Fruit fly (Drosophila melanogaster) whole organism, embryonic: Measurements from ENCODE around the gene Mst98Ca.

Experiments
- Antp ChIP-seq: fragments of 200-800 bp; sonication (Bioruptor generic); optimal IDR thresholded peaks from 3 replicates; lab custom pipeline; 2016; ENCODE audit warnings: missing biosample characterization, missing genetic modification characterization
- Atf3 ChIP-seq: fragments of 200-800 bp; sonication (Bioruptor generic); optimal IDR thresholded peaks from 3 replicates; lab custom pipeline; 2016; ENCODE audit warnings: missing biosample characterization, missing genetic modification characterization
- CG10462 ChIP-seq: fragments of 200-800 bp; sonication (Bioruptor generic); optimal IDR thresholded peaks from 2 replicates; lab custom pipeline; 2016; ENCODE audit warnings: missing biosample characterization, missing genetic modification characterization
- CG12219 ChIP-seq: fragments of 200-800 bp; sonication (Bioruptor generic); optimal IDR thresholded peaks from 3 replicates; lab custom pipeline; 2018; ENCODE audit warnings: missing biosample characterization, mild to moderate bottlenecking, missing genetic modification characterization
- CG12744 ChIP-seq: fragments of 200-800 bp; sonication (Bioruptor generic); optimal IDR thresholded peaks from 2 replicates; lab custom pipeline; 2016; ENCODE audit warnings: missing biosample characterization, missing genetic modification characterization
- CG13424 ChIP-seq: fragments of 200-800 bp; sonication (Bioruptor generic); optimal IDR thresholded peaks from 2 replicates; lab custom pipeline; 2019; ENCODE audit warnings: missing biosample characterization, mild to moderate bottlenecking, missing genetic modification characterization, moderate library complexity
- CG1529 ChIP-seq: fragments of 200-800 bp; sonication (Bioruptor generic); optimal IDR thresholded peaks from 3 replicates; lab custom pipeline; 2018; ENCODE audit warnings: missing biosample characterization, missing genetic modification characterization
- CG16813 ChIP-seq: fragments of 200-800 bp; sonication (Bioruptor generic); IDR thresholded peaks from 3 replicates; pipeline ENCODE4 v1.3.6; 2022; ENCODE audit warnings: missing biosample characterization, missing genetic modification characterization; ENCODE audit not compliant: partially characterized antibody
- CG17802 ChIP-seq: fragments of 200-800 bp; sonication (Bioruptor generic); optimal IDR thresholded peaks from 2 replicates; lab custom pipeline; 2018; ENCODE audit warnings: missing biosample characterization, mild to moderate bottlenecking, missing genetic modification characterization, moderate library complexity
- CG3065 ChIP-seq: fragments of 200-800 bp; sonication (Bioruptor generic); optimal IDR thresholded peaks from 2 replicates; lab custom pipeline; 2016; ENCODE audit warnings: missing biosample characterization, missing genetic modification characterization
- CG3281 ChIP-seq: fragments of 200-800 bp; sonication (Bioruptor generic); optimal IDR thresholded peaks from 3 replicates; lab custom pipeline; 2017; ENCODE audit warnings: missing biosample characterization, mild to moderate bottlenecking, missing genetic modification characterization
- CG34224 ChIP-seq: fragments of 200-800 bp; sonication (Bioruptor generic); IDR thresholded peaks from 3 replicates; pipeline ENCODE4 v1.3.6; 2022; ENCODE audit warnings: missing biosample characterization, missing genetic modification characterization; ENCODE audit not compliant: partially characterized antibody
- CG34422 ChIP-seq: fragments of 200-800 bp; sonication (Bioruptor generic); IDR thresholded peaks from 3 replicates; pipeline ENCODE4 v1.3.6; 2022; ENCODE audit warnings: missing biosample characterization, missing genetic modification characterization
- CG6683 ChIP-seq: fragments of 200-800 bp; sonication (Bioruptor generic); optimal IDR thresholded peaks from 2 replicates; lab custom pipeline; 2017; ENCODE audit warnings: missing biosample characterization, mild to moderate bottlenecking, missing genetic modification characterization, missing genetic modification reagents
- CG6854 ChIP-seq: fragments of 200-800 bp; sonication (Bioruptor generic); optimal IDR thresholded peaks from 3 replicates; lab custom pipeline; 2017; ENCODE audit warnings: missing biosample characterization, mild to moderate bottlenecking, missing genetic modification characterization
- CG8281 ChIP-seq: fragments of 200-800 bp; sonication (Bioruptor generic); optimal IDR thresholded peaks from 2 replicates; lab custom pipeline; 2018; ENCODE audit warnings: missing biosample characterization, mild to moderate bottlenecking, missing genetic modification characterization, moderate library complexity
- CG9817 ChIP-seq: fragments of 200-800 bp; sonication (Bioruptor generic); optimal IDR thresholded peaks from 2 replicates; lab custom pipeline; 2018; ENCODE audit warnings: missing biosample characterization, mild to moderate bottlenecking, missing genetic modification characterization, moderate library complexity
- Chrac-16 ChIP-seq: fragments of 200-800 bp; sonication (Bioruptor generic); optimal IDR thresholded peaks from 3 replicates; lab custom pipeline; 2016; ENCODE audit warnings: missing biosample characterization, missing genetic modification characterization
- CkIIα-i1 ChIP-seq: fragments of 200-800 bp; sonication (Bioruptor generic); IDR thresholded peaks from 2 replicates; pipeline ENCODE4 v1.3.6; 2022; ENCODE audit warnings: missing biosample characterization, missing genetic modification characterization
- Dip3 ChIP-seq: fragments of 200-800 bp; sonication (Bioruptor generic); optimal IDR thresholded peaks from 3 replicates; lab custom pipeline; 2016; ENCODE audit warnings: missing biosample characterization, missing genetic modification characterization
- Doc3 ChIP-seq: fragments of 200-800 bp; sonication (Bioruptor generic); IDR thresholded peaks from 3 replicates; pipeline ENCODE4 v1.3.6; 2022; ENCODE audit warnings: missing biosample characterization, missing genetic modification characterization; ENCODE audit not compliant: partially characterized antibody
- Dref ChIP-seq: fragments of 200-800 bp; sonication (Bioruptor generic); IDR thresholded peaks from 2 replicates; pipeline ENCODE4 v1.3.6; 2022; ENCODE audit warnings: missing biosample characterization, missing genetic modification characterization
- Eip74EF ChIP-seq, 2 experiments: fragments of 200-800 bp in 1 of 2; fragments of >200 bp in 1 of 2; sonication (Bioruptor generic) in 1 of 2; optimal IDR thresholded peaks; 2 replicates each; lab custom pipeline; 2017 to 2019; ENCODE audit warnings: missing biosample characterization in 2 of 2, missing genetic modification characterization in 2 of 2, mild to moderate bottlenecking in 1 of 2, moderate library complexity in 1 of 2
- H2.0 ChIP-seq: fragments of 200-800 bp; sonication (Bioruptor generic); IDR thresholded peaks from 2 replicates; pipeline ENCODE4 v1.3.6; 2022; ENCODE audit warnings: missing biosample characterization, missing genetic modification characterization
- Lim3 ChIP-seq: fragments of 200-800 bp; sonication (Bioruptor generic); IDR thresholded peaks from 2 replicates; pipeline ENCODE4 v1.3.6; 2022; ENCODE audit warnings: missing biosample characterization, missing genetic modification characterization
- Ravus ChIP-seq: fragments of 200-800 bp; sonication (Bioruptor generic); IDR thresholded peaks from 2 replicates; pipeline ENCODE4 v1.3.6; 2022; ENCODE audit warnings: missing biosample characterization, missing genetic modification characterization
- Rx ChIP-seq: fragments of 200-800 bp; sonication (Bioruptor generic); IDR thresholded peaks from 2 replicates; pipeline ENCODE4 v1.3.6; 2022; ENCODE audit warnings: missing biosample characterization, missing genetic modification characterization
- Scr ChIP-seq: fragments of 200-800 bp; sonication (Bioruptor generic); IDR thresholded peaks from 2 replicates; pipeline ENCODE4 v1.3.6; 2022; ENCODE audit warnings: missing biosample characterization, missing genetic modification characterization; ENCODE audit not compliant: partially characterized antibody
- ap ChIP-seq: fragments of 200-800 bp; sonication (Bioruptor generic); IDR thresholded peaks from 2 replicates; pipeline ENCODE4 v1.3.6; 2022; ENCODE audit warnings: missing biosample characterization, missing genetic modification characterization
- ase ChIP-seq: fragments of 200-800 bp; sonication (Bioruptor generic); IDR thresholded peaks from 3 replicates; pipeline ENCODE4 v1.3.6; 2022; ENCODE audit warnings: missing biosample characterization, missing genetic modification characterization
- ato ChIP-seq: fragments of 200-800 bp; sonication (Bioruptor generic); IDR thresholded peaks from 2 replicates; pipeline ENCODE4 v1.3.6; 2022; ENCODE audit warnings: missing biosample characterization, missing genetic modification characterization; ENCODE audit not compliant: partially characterized antibody
- bab2 ChIP-seq: fragments of 200-800 bp; sonication (Bioruptor generic); optimal IDR thresholded peaks from 2 replicates; lab custom pipeline; 2016; ENCODE audit warnings: missing biosample characterization, missing genetic modification characterization
- crc ChIP-seq: fragments of 200-800 bp; sonication (Bioruptor generic); optimal IDR thresholded peaks from 2 replicates; lab custom pipeline; 2016; ENCODE audit warnings: missing biosample characterization, missing genetic modification characterization
- crp ChIP-seq, 2 experiments: fragments of 200-800 bp; sonication (Bioruptor generic); optimal IDR thresholded peaks; 2 replicates in 1 of 2; 3 replicates in 1 of 2; lab custom pipeline; 2017; ENCODE audit warnings: missing biosample characterization in 2 of 2, missing genetic modification characterization in 2 of 2, mild to moderate bottlenecking in 1 of 2, moderate library complexity in 1 of 2
- dm ChIP-seq: fragments of 200-800 bp; sonication (Bioruptor generic); optimal IDR thresholded peaks from 3 replicates; lab custom pipeline; 2016; ENCODE audit warnings: missing biosample characterization, missing genetic modification characterization
- gsb ChIP-seq: fragments of 200-800 bp; sonication (Bioruptor generic); IDR thresholded peaks from 2 replicates; pipeline ENCODE4 v1.3.6; 2022; ENCODE audit warnings: missing biosample characterization, missing genetic modification characterization
- her ChIP-seq: fragments of 200-800 bp; sonication (Bioruptor generic); optimal IDR thresholded peaks from 2 replicates; lab custom pipeline; 2016; ENCODE audit warnings: missing biosample characterization, missing genetic modification characterization
- jumu ChIP-seq: fragments of 200-800 bp; sonication (Bioruptor generic); optimal IDR thresholded peaks from 3 replicates; lab custom pipeline; 2016; ENCODE audit warnings: missing biosample characterization, missing genetic modification characterization
- ken ChIP-seq: fragments of 200-800 bp; sonication (Bioruptor generic); IDR thresholded peaks from 3 replicates; pipeline ENCODE4 v1.3.6; 2022; ENCODE audit warnings: missing biosample characterization, missing genetic modification characterization
- lola ChIP-seq, 3 experiments: fragments of >200 bp in 2 of 3; fragments of 200-800 bp in 1 of 3; sonication (Bioruptor generic) in 1 of 3; optimal IDR thresholded peaks; 2 replicates each; lab custom pipeline; 2017 to 2019; ENCODE audit warnings: missing biosample characterization in 3 of 3, missing genetic modification characterization in 3 of 3, mild to moderate bottlenecking in 1 of 3, moderate library complexity in 1 of 3
- mld ChIP-seq: fragments of 200-800 bp; sonication (Bioruptor generic); IDR thresholded peaks from 3 replicates; pipeline ENCODE4 v1.3.6; 2022; ENCODE audit warnings: missing biosample characterization, missing genetic modification characterization; ENCODE audit not compliant: partially characterized antibody
- onecut ChIP-seq: fragments of 200-800 bp; sonication (Bioruptor generic); IDR thresholded peaks from 2 replicates; pipeline ENCODE4 v1.3.6; 2022; ENCODE audit warnings: missing biosample characterization, missing genetic modification characterization
- sc ChIP-seq, 3 experiments: fragments of >200 bp in 2 of 3; fragments of 200-800 bp in 1 of 3; sonication (Bioruptor generic) in 1 of 3; optimal IDR thresholded peaks; 2 replicates in 2 of 3; 3 replicates in 1 of 3; lab custom pipeline; 2017; ENCODE audit warnings: mild to moderate bottlenecking in 1 of 3, missing biosample characterization in 1 of 3, missing genetic modification characterization in 1 of 3, missing genetic modification reagents in 1 of 3
- sim ChIP-seq: fragments of 200-800 bp; sonication (Bioruptor generic); IDR thresholded peaks from 2 replicates; pipeline ENCODE4 v1.3.6; 2022; ENCODE audit warnings: missing biosample characterization, missing genetic modification characterization
- tap ChIP-seq: fragments of 200-800 bp; optimal IDR thresholded peaks from 3 replicates; lab custom pipeline; 2019; ENCODE audit warnings: missing biosample characterization, mild to moderate bottlenecking, missing genetic modification characterization, moderate library complexity
- toy ChIP-seq: fragments of 200-800 bp; sonication (Bioruptor generic); IDR thresholded peaks from 2 replicates; pipeline ENCODE4 v1.3.6; 2022; ENCODE audit warnings: missing biosample characterization, missing genetic modification characterization
- trem ChIP-seq: fragments of 200-800 bp; optimal IDR thresholded peaks from 3 replicates; lab custom pipeline; 2019; ENCODE audit warnings: missing biosample characterization, mild to moderate bottlenecking, missing genetic modification characterization, moderate library complexity
- zf30C ChIP-seq: fragments of 200-800 bp; sonication (Bioruptor generic); optimal IDR thresholded peaks from 3 replicates; lab custom pipeline; 2018; ENCODE audit warnings: missing biosample characterization, mild to moderate bottlenecking, missing genetic modification characterization

Mst98Ca gene

DNA sequence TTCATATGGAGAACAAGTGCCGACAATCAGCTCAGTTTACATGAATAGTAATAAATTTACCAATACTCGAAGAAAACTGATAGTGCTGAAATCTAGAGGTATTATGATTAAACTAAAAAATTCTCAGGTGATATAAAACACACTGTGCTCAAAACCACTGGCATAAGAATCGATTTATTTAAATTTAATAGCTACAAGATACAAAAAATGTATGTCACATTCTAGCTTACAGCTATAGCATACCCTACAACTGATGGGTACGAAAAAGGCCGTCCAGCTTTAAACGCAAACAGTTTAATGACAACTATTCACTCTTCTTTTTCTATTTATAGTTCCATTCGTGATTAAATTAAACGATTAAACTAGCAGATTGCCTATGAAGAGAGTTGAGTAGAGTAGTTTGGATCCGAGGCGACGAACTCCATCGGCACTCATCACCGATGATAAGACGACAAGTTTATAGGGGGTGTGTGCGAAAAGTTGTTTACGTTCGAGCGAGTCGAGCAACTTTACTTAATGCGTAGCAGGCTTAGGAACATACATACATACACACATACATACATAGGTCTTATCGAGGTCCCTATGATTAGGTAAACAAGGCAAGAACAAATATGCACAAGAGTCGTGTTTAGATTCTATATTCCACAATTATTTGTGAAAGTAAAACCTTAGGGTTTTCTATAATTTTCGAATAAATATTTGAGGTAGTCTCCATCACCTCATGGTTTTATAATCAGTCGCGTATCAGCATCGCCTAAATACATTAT lies 37.8 kb downstream of the Mst98Ca start:
- TF ChIP-seq Antp (peak; percentile 49), mld (no peak), her (GFP tag; lab: Kevin White, UChicago) (peak; percentile 32), H2.0 (GFP tag; lab: Robert Waterston, UW) (peak; percentile 55), lola (GFP tag; optimal IDR thresholded peaks at IDR 0.05; lab: Kevin White, UChicago) (peak in 1 of 3 experiments; percentile 75), CG34422 (no peak; the same call in 2 of the 3 replicates), sc (optimal IDR thresholded peaks at IDR 0.05; lab: Kevin White, UChicago) (no peak), sc (GFP tag; optimal IDR thresholded peaks at IDR 0.05; lab: Kevin White, UChicago) (peak; percentile 86), sim (GFP tag; lab: Robert Waterston, UW) (peak; percentile 78), CG6683 (GFP tag; lab: Kevin White, UChicago) (peak; percentile 19), Chrac-16 (GFP tag; lab: Kevin White, UChicago) (peak; percentile 36), gsb (GFP tag; lab: Robert Waterston, UW) (peak; percentile 50), ap (peak; percentile 63), CG12744 (GFP tag; lab: Kevin White, UChicago) (peak; percentile 57), toy (GFP tag; lab: Robert Waterston, UW) (peak; percentile 49; the same call in 1 of the 2 replicates), CG8281 (tag; lab: Kevin White, UChicago) (peak; percentile 43), CG13424 (tag; lab: Kevin White, UChicago) (peak; percentile 47), Doc3 (GFP tag; lab: Robert Waterston, UW) (no peak), CG16813 (GFP tag; lab: Robert Waterston, UW) (no peak), crp (GFP tag; optimal IDR thresholded peaks at IDR 0.05; lab: Kevin White, UChicago) (peak in 1 of 2 experiments; percentile 36), onecut (GFP tag; lab: Robert Waterston, UW) (peak; percentile 71), ase (GFP tag; lab: Robert Waterston, UW) (no peak; the same call in 2 of the 3 replicates), Eip74EF (GFP tag; optimal IDR thresholded peaks at IDR 0.05; lab: Kevin White, UChicago) (peak in 1 of 2 experiments; percentile 29), Dref (no peak; the same call in 1 of the 2 replicates), CG6854 (GFP tag; lab: Kevin White, UChicago) (peak; percentile 3), CG12219 (peak; percentile 5), Dip3 (GFP tag; lab: Kevin White, UChicago) (peak; percentile 79), ato (GFP tag; lab: Robert Waterston, UW) (no peak), CG10462 (GFP tag; lab: Kevin White, UChicago) (peak; percentile 66), CG3281 (peak; percentile 83), crc (peak; percentile 21), CkIIα-i1 (GFP tag; lab: Robert Waterston, UW) (no peak), zf30C (GFP tag; lab: Kevin White, UChicago) (no peak), bab2 (GFP tag; lab: Kevin White, UChicago) (peak; percentile 91), Scr (GFP tag; lab: Robert Waterston, UW) (no peak), Ravus (GFP tag; lab: Robert Waterston, UW) (peak; percentile 16), CG3065 (GFP tag; lab: Kevin White, UChicago) (no peak), Lim3 (GFP tag; lab: Robert Waterston, UW) (no peak), Rx (peak; percentile 62), CG1529 (GFP tag; lab: Kevin White, UChicago) (peak; percentile 49), dm (GFP tag; lab: Kevin White, UChicago) (peak; percentile 0), CG17802 (peak; percentile 6), CG34224 (GFP tag; lab: Robert Waterston, UW) (no peak), tap (tag; lab: Kevin White, UChicago) (peak; percentile 14), CG9817 (tag; lab: Kevin White, UChicago) (peak; percentile 57), Atf3 (GFP tag; lab: Kevin White, UChicago) (peak; percentile 16), ken (GFP tag; lab: Robert Waterston, UW) (peak; percentile 70), trem (tag; lab: Kevin White, UChicago) (peak; percentile 4), jumu (GFP tag; lab: Kevin White, UChicago) (peak; percentile 36)
